Fruit fly (Drosophila melanogaster): ENCODE data around the gene sn.

Gene sn

DNA sequence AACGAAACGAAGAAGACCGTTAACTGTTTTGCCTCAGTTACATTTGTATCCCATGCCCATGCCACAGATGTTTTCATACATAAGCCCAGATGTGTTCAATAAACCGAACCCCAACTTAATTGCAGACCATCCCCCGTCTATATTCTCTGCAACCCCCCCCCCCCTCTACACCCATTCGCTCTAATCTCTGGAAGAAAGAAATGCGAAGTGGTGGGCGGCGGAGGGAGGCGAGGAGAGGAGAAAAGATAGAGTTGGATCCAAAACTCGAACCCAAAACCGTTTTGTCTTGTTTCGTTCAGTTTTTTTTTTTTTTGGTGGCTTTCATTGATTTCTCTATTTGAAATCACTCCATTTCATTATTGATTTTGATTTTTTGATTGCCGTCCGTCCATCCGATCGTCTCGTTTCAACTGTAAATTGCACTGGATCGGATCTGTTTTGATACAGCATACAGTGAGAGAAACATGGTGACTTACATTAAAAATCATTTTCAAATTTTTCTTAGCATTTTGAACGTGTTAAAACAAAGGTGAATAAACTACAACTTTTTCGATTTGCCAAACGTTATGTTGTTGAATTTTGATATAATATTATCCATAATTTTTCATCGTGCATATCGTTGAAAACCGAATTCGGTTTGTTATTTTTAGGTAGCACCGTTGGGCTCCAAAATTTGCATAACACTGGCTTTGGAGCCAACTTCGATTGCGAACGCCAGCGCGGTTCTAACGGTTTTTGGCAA, 11.9 kb downstream of the sn start:
- peak; percentile 2 for TF ChIP-seq Hnf4 (GFP tag; optimal IDR thresholded peaks at IDR 0.05)
- peak; percentile 9 for TF ChIP-seq Dfd (GFP tag; optimal IDR thresholded peaks at IDR 0.05)
- TF ChIP-seq lola (GFP tag; optimal IDR thresholded peaks at IDR 0.05) = no peak
- peak; percentile 3 for TF ChIP-seq ey (GFP tag; optimal IDR thresholded peaks at IDR 0.05)
- TF ChIP-seq foxo (GFP tag; optimal IDR thresholded peaks at IDR 0.05) = peak in 1 of 2 experiments; percentile 12
- TF ChIP-seq jim (GFP tag; optimal IDR thresholded peaks at IDR 0.05) = no peak
- TF ChIP-seq N (GFP tag; optimal IDR thresholded peaks at IDR 0.05) = no peak
- no peak for TF ChIP-seq Myc (optimal IDR thresholded peaks at IDR 0.05)
- no peak for TF ChIP-seq GATAd (GFP tag; optimal IDR thresholded peaks at IDR 0.05)
- no peak for TF ChIP-seq brk (GFP tag; optimal IDR thresholded peaks at IDR 0.05)

DNA sequence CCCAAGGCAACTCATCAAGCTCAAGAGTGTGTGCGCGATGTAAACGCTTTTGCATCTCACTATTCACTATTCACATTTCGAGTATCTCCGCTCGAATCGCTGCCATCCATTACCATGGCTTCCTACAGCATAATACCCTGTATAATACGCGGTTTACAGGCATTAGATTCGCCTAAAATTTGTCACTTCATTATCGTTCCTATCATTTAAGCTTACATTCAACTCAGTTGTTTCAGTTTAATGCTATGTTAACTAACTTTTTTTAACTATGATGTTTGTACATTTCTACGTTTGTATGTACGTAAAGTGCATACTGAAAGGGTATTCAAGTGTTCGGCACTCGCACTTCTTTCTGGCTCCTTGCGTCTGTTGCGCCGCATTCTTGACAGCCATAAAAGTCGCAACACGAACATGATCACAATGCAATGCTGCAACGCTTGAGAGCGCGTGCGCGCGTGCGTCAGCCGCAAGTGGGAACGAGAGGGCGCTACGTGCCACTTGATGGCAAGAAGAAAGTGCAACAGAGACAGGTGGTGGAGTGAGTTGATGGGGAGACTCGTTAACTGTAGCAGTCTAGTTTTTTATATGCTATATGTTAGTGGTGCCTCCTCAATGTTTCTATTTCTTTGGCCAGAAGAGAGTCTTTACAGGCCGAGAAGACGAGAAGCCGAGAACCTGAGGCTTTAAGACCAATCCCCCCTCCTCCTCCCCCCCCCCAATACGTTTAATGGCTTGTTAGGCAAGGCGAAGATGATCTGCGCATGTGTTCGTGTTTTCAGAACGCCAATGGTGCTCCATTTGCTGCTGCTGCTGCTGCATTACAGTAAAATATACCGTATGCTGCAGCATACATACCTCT, 13.4 kb downstream of the sn start:
- TF ChIP-seq HLH106 (tag; optimal IDR thresholded peaks at IDR 0.05) (no peak), pan (optimal IDR thresholded peaks at IDR 0.05) (peak; percentile 30), N (GFP tag; optimal IDR thresholded peaks at IDR 0.05) (no peak), CrebA (GFP tag; optimal IDR thresholded peaks at IDR 0.05; ENCODE audit: borderline replicate concordance) (no peak), psq (GFP tag; optimal IDR thresholded peaks at IDR 0.05) (no peak), Dfd (GFP tag; optimal IDR thresholded peaks at IDR 0.05) (peak; percentile 81), woc (GFP tag; optimal IDR thresholded peaks at IDR 0.05) (peak; percentile 50), Hr78 (GFP tag; optimal IDR thresholded peaks at IDR 0.05) (no peak)

DNA sequence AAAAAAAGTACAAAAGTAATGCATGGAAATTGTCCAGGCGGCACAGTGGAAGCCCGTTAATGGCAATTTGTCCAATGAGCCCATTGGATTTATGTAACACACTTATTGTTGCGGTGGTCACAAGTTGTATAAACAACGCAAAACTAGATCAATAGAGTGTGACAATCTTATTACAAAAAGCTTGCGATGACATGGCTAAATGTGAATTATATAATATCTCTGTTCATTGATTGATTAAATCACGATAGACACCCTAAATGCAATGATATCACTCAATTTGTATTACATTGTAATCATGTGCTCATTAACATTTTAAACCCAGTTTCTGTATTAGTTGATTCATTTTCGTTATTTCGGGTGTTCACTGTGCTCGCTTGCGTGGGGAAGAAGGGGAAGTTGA, 14.2 kb downstream of the sn start:
- TF ChIP-seq fru (GFP tag; optimal IDR thresholded peaks at IDR 0.05) (peak; percentile 42), ey (GFP tag; optimal IDR thresholded peaks at IDR 0.05) (no peak), Sp1 (GFP tag; optimal IDR thresholded peaks at IDR 0.05) (no peak), sage (GFP tag; optimal IDR thresholded peaks at IDR 0.05) (no peak), woc (GFP tag; optimal IDR thresholded peaks at IDR 0.05) (peak; percentile 36), dmrt93B (GFP tag; optimal IDR thresholded peaks at IDR 0.05) (no peak), CG9705 (GFP tag; optimal IDR thresholded peaks at IDR 0.05) (no peak), Myc (optimal IDR thresholded peaks at IDR 0.05) (no peak), Hr78 (GFP tag; optimal IDR thresholded peaks at IDR 0.05) (no peak), HLH106 (tag; optimal IDR thresholded peaks at IDR 0.05) (peak; percentile 30), OdsH (GFP tag; optimal IDR thresholded peaks at IDR 0.05) (no peak), usp (GFP tag; optimal IDR thresholded peaks at IDR 0.05) (no peak)

DNA sequence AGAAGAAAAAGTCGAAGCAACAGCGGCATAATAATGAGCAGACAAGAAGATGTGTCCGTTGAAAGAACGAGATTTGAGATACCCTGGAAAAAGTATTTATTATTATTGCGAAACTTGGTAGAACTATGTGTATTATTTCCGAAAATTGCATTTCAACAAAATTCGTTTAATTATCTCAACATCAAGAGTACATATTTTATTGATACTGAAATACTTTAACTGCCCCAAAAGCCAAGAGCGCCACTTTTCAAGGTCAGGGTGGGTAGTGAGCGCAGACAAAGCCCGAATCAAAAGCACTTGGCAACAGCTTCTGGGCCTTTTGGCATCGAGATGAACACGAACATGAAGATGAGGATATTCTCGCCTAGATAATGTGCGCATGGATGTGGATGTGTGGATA, 15.4 kb downstream of the sn start:
- TF ChIP-seq Hnf4 (GFP tag; optimal IDR thresholded peaks at IDR 0.05) = no peak
- no peak for TF ChIP-seq sage (GFP tag; optimal IDR thresholded peaks at IDR 0.05)
- TF ChIP-seq Rel (GFP tag; optimal IDR thresholded peaks at IDR 0.05) = no peak
- TF ChIP-seq Rel (tag; optimal IDR thresholded peaks at IDR 0.05) = no peak
- TF ChIP-seq foxo (GFP tag; optimal IDR thresholded peaks at IDR 0.05) = no peak
- no peak for TF ChIP-seq Dfd (GFP tag; optimal IDR thresholded peaks at IDR 0.05)
- TF ChIP-seq jim (GFP tag; optimal IDR thresholded peaks at IDR 0.05) = no peak
- TF ChIP-seq Hr83 (GFP tag; optimal IDR thresholded peaks at IDR 0.05; ENCODE audit: poor library complexity, severe bottlenecking) = no peak
- no peak for TF ChIP-seq tai (GFP tag; optimal IDR thresholded peaks at IDR 0.05)
- TF ChIP-seq CG32264 (GFP tag; optimal IDR thresholded peaks at IDR 0.05) = no peak

DNA sequence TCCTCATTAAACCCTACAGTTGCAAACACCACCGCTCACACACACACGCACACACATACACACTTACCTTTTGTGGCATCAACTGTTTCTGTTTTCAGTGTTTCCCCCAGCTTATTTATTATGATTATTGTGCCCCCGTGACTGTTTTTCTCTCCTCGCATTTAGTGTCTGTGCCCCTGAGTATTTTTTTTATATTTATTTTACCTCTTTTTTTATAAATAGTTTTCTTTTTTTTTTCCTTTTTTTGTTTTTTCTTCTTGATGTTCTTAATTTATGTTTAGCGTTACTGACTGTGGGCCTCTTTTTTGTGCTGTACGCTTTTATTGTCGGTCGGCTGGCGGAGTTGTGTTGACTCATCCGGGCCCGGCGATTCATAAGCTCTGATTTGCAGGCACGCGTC, 17.0 kb downstream of the sn start:
- TF ChIP-seq brk (GFP tag; optimal IDR thresholded peaks at IDR 0.05) (no peak), rgr (GFP tag; optimal IDR thresholded peaks at IDR 0.05) (no peak), pan (optimal IDR thresholded peaks at IDR 0.05) (no peak), Sp1 (GFP tag; optimal IDR thresholded peaks at IDR 0.05) (no peak), sage (GFP tag; optimal IDR thresholded peaks at IDR 0.05) (no peak), Abd-B (GFP tag; optimal IDR thresholded peaks at IDR 0.05) (no peak), GATAd (GFP tag; optimal IDR thresholded peaks at IDR 0.05) (no peak), CrebA (GFP tag; optimal IDR thresholded peaks at IDR 0.05; ENCODE audit: borderline replicate concordance) (no peak), ey (GFP tag; optimal IDR thresholded peaks at IDR 0.05) (no peak), Vsx2 (GFP tag; optimal IDR thresholded peaks at IDR 0.05; ENCODE audit: partially characterized antibody) (no peak), foxo (GFP tag; optimal IDR thresholded peaks at IDR 0.05) (no peak), OdsH (GFP tag; optimal IDR thresholded peaks at IDR 0.05) (no peak), HLH106 (tag; optimal IDR thresholded peaks at IDR 0.05) (no peak), woc (GFP tag; optimal IDR thresholded peaks at IDR 0.05) (no peak), jim (GFP tag; optimal IDR thresholded peaks at IDR 0.05) (no peak)

Measured in whole organism, wandering third instar larva.